Worm (Caenorhabditis elegans) whole organism, L4/young adult: ENCODE data around the gene lsy-27.

Experiments used
- W03F9.2 ChIP-seq: fragments of 150-350 bp; optimal IDR thresholded peaks from 2 replicates; lab custom pipeline; 2014; ENCODE audit warnings: missing biosample characterization, missing genetic modification characterization
- dao-5 ChIP-seq: sonication (generic microtip); optimal IDR thresholded peaks from 2 replicates; lab custom pipeline; 2016; ENCODE audit warnings: missing genotype, missing genetic modification characterization, moderate library complexity, missing compliant biosample characterization
- him-1 ChIP-seq: sonication (generic microtip); optimal IDR thresholded peaks from 2 replicates; lab custom pipeline; 2016; ENCODE audit warnings: missing genotype, missing genetic modification reagents, missing genetic modification characterization, missing compliant biosample characterization

DNA sequence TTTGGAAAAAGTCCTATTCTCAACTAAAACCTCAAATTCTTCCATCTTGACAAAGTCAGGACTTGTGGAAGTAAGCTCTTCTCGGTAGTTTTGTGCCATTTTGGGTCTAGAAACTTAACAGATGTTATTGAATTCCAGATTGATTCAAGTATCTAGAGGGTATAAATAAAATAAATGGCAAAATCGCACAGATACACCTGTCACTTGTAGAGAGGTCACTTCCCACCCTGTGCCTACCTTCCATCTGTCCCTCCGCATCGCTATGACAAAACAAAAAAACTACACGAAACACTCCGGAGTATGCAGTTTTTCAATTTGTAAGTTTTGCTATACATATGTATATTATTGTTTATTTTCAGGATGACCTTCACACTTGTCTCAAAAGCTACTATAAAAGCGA is 29.9 kb upstream of the lsy-27 start, which contains the start of gene Y20C6A.4:
- no peak for TF ChIP-seq dao-5 (tag; lab: Kevin White, UChicago)
- no peak for TF ChIP-seq W03F9.2 (tag; lab: Kevin White, UChicago)
- TF ChIP-seq him-1 = no peak
